Fruit fly (Drosophila melanogaster) whole organism, wandering third instar larva: ENCODE results near the gene CG42780.

Experiments used
- Abd-B ChIP-seq: fragments of >200 bp; optimal IDR thresholded peaks from 2 replicates; lab custom pipeline; 2017; ENCODE audit warnings: missing biosample characterization, missing genetic modification characterization
- CG32264 ChIP-seq: fragments of 200-800 bp; sonication (Bioruptor generic); optimal IDR thresholded peaks from 2 replicates; lab custom pipeline; 2016; ENCODE audit warnings: missing biosample characterization, missing genetic modification characterization
- CG9705 ChIP-seq: fragments of 200-800 bp; sonication (Bioruptor generic); optimal IDR thresholded peaks from 2 replicates; lab custom pipeline; 2018; ENCODE audit warnings: missing biosample characterization, mild to moderate bottlenecking, missing genetic modification characterization
- CrebA ChIP-seq: fragments of 200-800 bp; sonication (Bioruptor generic); optimal IDR thresholded peaks from 2 replicates; lab custom pipeline; 2016; ENCODE audit warnings: missing biosample characterization, mild to moderate bottlenecking, missing genetic modification characterization, borderline replicate concordance
- Dfd ChIP-seq: fragments of >200 bp; optimal IDR thresholded peaks from 2 replicates; lab custom pipeline; 2017; ENCODE audit warnings: missing biosample characterization, missing genetic modification characterization
- Dif ChIP-seq: fragments of 200-275, 200-300 bp; sonication (Bioruptor generic); optimal IDR thresholded peaks from 2 replicates; lab custom pipeline; 2018; ENCODE audit warnings: missing biosample characterization, missing genetic modification characterization; ENCODE audit not compliant: partially characterized antibody
- GATAd ChIP-seq: sonication (Bioruptor generic); optimal IDR thresholded peaks from 2 replicates; lab custom pipeline; 2016; ENCODE audit warnings: missing biosample characterization, missing genetic modification characterization
- HLH106 ChIP-seq: fragments of 200-800 bp; optimal IDR thresholded peaks from 3 replicates; lab custom pipeline; 2019; ENCODE audit warnings: missing biosample characterization, mild to moderate bottlenecking, missing genetic modification characterization, moderate library complexity
- Hnf4 ChIP-seq: fragments of 200-800 bp; sonication (Bioruptor generic); optimal IDR thresholded peaks from 2 replicates; lab custom pipeline; 2016; ENCODE audit warnings: missing biosample characterization, mild to moderate bottlenecking, missing genetic modification characterization
- Hr78 ChIP-seq: fragments of >200 bp; optimal IDR thresholded peaks from 2 replicates; lab custom pipeline; 2017; ENCODE audit warnings: missing biosample characterization, missing genetic modification characterization
- Hr83 ChIP-seq: fragments of 200-300 bp; sonication (Bioruptor generic); optimal IDR thresholded peaks from 2 replicates; lab custom pipeline; 2016; ENCODE audit warnings: missing biosample characterization, mild to moderate bottlenecking, missing genetic modification characterization, moderate library complexity; ENCODE audit not compliant: poor library complexity, severe bottlenecking
- Jra ChIP-seq: sonication (Bioruptor generic); optimal IDR thresholded peaks from 2 replicates; lab custom pipeline; 2016; ENCODE audit warnings: missing biosample characterization, missing genetic modification characterization
- Mio ChIP-seq: sonication (Bioruptor generic); optimal IDR thresholded peaks from 2 replicates; lab custom pipeline; 2016; ENCODE audit warnings: missing biosample characterization, missing genetic modification characterization
- Myc ChIP-seq: fragments of >200 bp; optimal IDR thresholded peaks from 2 replicates; lab custom pipeline; 2017
- N ChIP-seq: fragments of >200 bp; optimal IDR thresholded peaks from 2 replicates; lab custom pipeline; 2018; ENCODE audit warnings: missing biosample characterization, missing external identifiers, missing genetic modification characterization
- OdsH ChIP-seq: fragments of 200-800 bp; sonication (Bioruptor generic); optimal IDR thresholded peaks from 2 replicates; lab custom pipeline; 2016; ENCODE audit warnings: missing biosample characterization, mild to moderate bottlenecking, missing genetic modification characterization
- Rel ChIP-seq, 2 experiments: fragments of 200-800 bp; sonication (Bioruptor generic) in 1 of 2; optimal IDR thresholded peaks; 2 replicates in 1 of 2; 3 replicates in 1 of 2; lab custom pipeline; 2016 to 2019; ENCODE audit warnings: mild to moderate bottlenecking in 2 of 2, missing biosample characterization in 2 of 2, missing genetic modification characterization in 2 of 2, moderate library complexity in 1 of 2
- Sp1 ChIP-seq: fragments of 200-800 bp; sonication (Bioruptor generic); optimal IDR thresholded peaks from 3 replicates; lab custom pipeline; 2019; ENCODE audit warnings: missing biosample characterization, mild to moderate bottlenecking, missing genetic modification characterization, moderate library complexity
- Vsx2 ChIP-seq: fragments of 200-300, 225-300 bp; sonication (Bioruptor generic); optimal IDR thresholded peaks from 2 replicates; lab custom pipeline; 2018; ENCODE audit warnings: missing biosample characterization, missing genetic modification characterization; ENCODE audit not compliant: partially characterized antibody
- br ChIP-seq: fragments of 200-800 bp; sonication (Bioruptor generic); optimal IDR thresholded peaks from 2 replicates; lab custom pipeline; 2016; ENCODE audit warnings: missing biosample characterization, missing genetic modification characterization
- brk ChIP-seq: fragments of 200-800 bp; sonication (Bioruptor generic); optimal IDR thresholded peaks from 2 replicates; lab custom pipeline; 2016; ENCODE audit warnings: missing biosample characterization, mild to moderate bottlenecking, missing genetic modification characterization
- dl ChIP-seq, 2 experiments: fragments of 175-275, 200-275 bp in 1 of 2; fragments of 200-275 bp in 1 of 2; sonication (Bioruptor generic); optimal IDR thresholded peaks; lab custom pipeline; 2018; ENCODE audit warnings: mild to moderate bottlenecking in 2 of 2, missing biosample characterization in 2 of 2, missing genetic modification characterization in 2 of 2, moderate library complexity in 2 of 2; ENCODE audit not compliant: partially characterized antibody in 2 of 2, insufficient read depth in 1 of 2
- dmrt93B ChIP-seq: fragments of 200-800 bp; sonication (Bioruptor generic); optimal IDR thresholded peaks from 2 replicates; lab custom pipeline; 2018; ENCODE audit warnings: missing biosample characterization, mild to moderate bottlenecking, missing genetic modification characterization
- dsf ChIP-seq: sonication (Bioruptor generic); optimal IDR thresholded peaks from 2 replicates; lab custom pipeline; 2016; ENCODE audit warnings: missing biosample characterization, missing genetic modification characterization, borderline replicate concordance
- ey ChIP-seq: fragments of 200-800 bp; sonication (Bioruptor generic); optimal IDR thresholded peaks from 2 replicates; lab custom pipeline; 2016; ENCODE audit warnings: missing biosample characterization, missing genetic modification characterization
- foxo ChIP-seq, 2 experiments: fragments of 200-800 bp; sonication (Bioruptor generic); optimal IDR thresholded peaks; 2 replicates in 1 of 2; 3 replicates in 1 of 2; lab custom pipeline; 2016 to 2017; ENCODE audit warnings: missing biosample characterization in 2 of 2, missing genetic modification characterization in 2 of 2
- fru ChIP-seq: fragments of 200-800 bp; sonication (Bioruptor generic); optimal IDR thresholded peaks from 3 replicates; lab custom pipeline; 2016; ENCODE audit warnings: missing biosample characterization, mild to moderate bottlenecking, missing genetic modification characterization
- h ChIP-seq: fragments of 200-800 bp; sonication (Bioruptor generic); optimal IDR thresholded peaks from 3 replicates; lab custom pipeline; 2016; ENCODE audit warnings: missing biosample characterization, mild to moderate bottlenecking, missing genetic modification characterization
- jim ChIP-seq: fragments of 175-275, 200-325 bp; sonication (Bioruptor generic); optimal IDR thresholded peaks from 2 replicates; lab custom pipeline; 2016; ENCODE audit warnings: missing biosample characterization, mild to moderate bottlenecking, missing genetic modification characterization
- lola ChIP-seq: fragments of >200 bp; optimal IDR thresholded peaks from 2 replicates; lab custom pipeline; 2017; ENCODE audit warnings: missing biosample characterization, missing genetic modification characterization
- pan ChIP-seq: fragments of >200 bp; optimal IDR thresholded peaks from 2 replicates; lab custom pipeline; 2017
- psq ChIP-seq: fragments of 200-800 bp; sonication (Bioruptor generic); optimal IDR thresholded peaks from 3 replicates; lab custom pipeline; 2017; ENCODE audit warnings: missing biosample characterization, mild to moderate bottlenecking, missing genetic modification characterization, moderate library complexity
- rgr ChIP-seq: fragments of 200-800 bp; sonication (Bioruptor generic); optimal IDR thresholded peaks from 3 replicates; lab custom pipeline; 2016; ENCODE audit warnings: missing biosample characterization, mild to moderate bottlenecking, missing genetic modification characterization
- sage ChIP-seq: fragments of 200-800 bp; sonication (Bioruptor generic); optimal IDR thresholded peaks from 2 replicates; lab custom pipeline; 2016; ENCODE audit warnings: missing biosample characterization, mild to moderate bottlenecking, missing genetic modification characterization
- sv ChIP-seq: fragments of 200-800 bp; sonication (Bioruptor generic); optimal IDR thresholded peaks from 3 replicates; lab custom pipeline; 2016; ENCODE audit warnings: missing biosample characterization, missing genetic modification characterization
- tai ChIP-seq: sonication (Bioruptor generic); optimal IDR thresholded peaks from 2 replicates; lab custom pipeline; 2016; ENCODE audit warnings: missing biosample characterization, missing genetic modification characterization
- usp ChIP-seq: fragments of >200 bp; optimal IDR thresholded peaks from 2 replicates; lab custom pipeline; 2017; ENCODE audit warnings: missing biosample characterization, missing genetic modification characterization
- woc ChIP-seq: sonication (Bioruptor generic); optimal IDR thresholded peaks from 2 replicates; lab custom pipeline; 2016; ENCODE audit warnings: missing biosample characterization, mild to moderate bottlenecking, missing genetic modification characterization

The CG42780 gene

dm6 chrX:7333858-7334800 lies 2.1 kb upstream of the CG42780 start:
- TF ChIP-seq CG9705 (no peak), Rel (GFP tag; optimal IDR thresholded peaks at IDR 0.05; lab: Kevin White, UChicago) (no peak), Rel (tag; optimal IDR thresholded peaks at IDR 0.05; lab: Kevin White, UChicago) (no peak), CrebA (GFP tag; lab: Kevin White, UChicago) (no peak), Dif (GFP tag; lab: Kevin White, UChicago) (no peak), Hr83 (GFP tag; lab: Kevin White, UChicago) (no peak), Sp1 (peak; percentile 38), Vsx2 (no peak), sage (GFP tag; lab: Kevin White, UChicago) (no peak), Abd-B (GFP tag; lab: Kevin White, UChicago) (no peak), dl (GFP tag; optimal IDR thresholded peaks at IDR 0.05; lab: Kevin White, UChicago; ENCODE audit: insufficient read depth in 1 of 2, partially characterized antibody in 2 of 2) (no peak), jim (GFP tag; lab: Kevin White, UChicago) (no peak), tai (GFP tag; lab: Kevin White, UChicago) (no peak), Jra (GFP tag; lab: Kevin White, UChicago) (no peak), N (no peak), Hnf4 (GFP tag; lab: Kevin White, UChicago) (peak; percentile 12), HLH106 (tag; lab: Kevin White, UChicago) (no peak), Hr78 (GFP tag; lab: Kevin White, UChicago) (no peak), OdsH (GFP tag; lab: Kevin White, UChicago) (peak; percentile 21), rgr (peak; percentile 46), woc (GFP tag; lab: Kevin White, UChicago) (peak; percentile 29), br (GFP tag; lab: Kevin White, UChicago) (peak; percentile 54), fru (GFP tag; lab: Kevin White, UChicago) (peak; percentile 48), psq (GFP tag; lab: Kevin White, UChicago) (peak; percentile 16), dsf (GFP tag; lab: Kevin White, UChicago) (no peak), sv (GFP tag; lab: Kevin White, UChicago) (no peak), pan (lab: Kevin White, UChicago) (no peak), CG32264 (no peak), usp (GFP tag; lab: Kevin White, UChicago) (no peak), ey (GFP tag; lab: Kevin White, UChicago) (peak; percentile 19), Myc (lab: Kevin White, UChicago) (no peak), brk (peak; percentile 50), dmrt93B (GFP tag; lab: Kevin White, UChicago) (peak; percentile 2), Mio (no peak), Dfd (GFP tag; lab: Kevin White, UChicago) (no peak), foxo (GFP tag; optimal IDR thresholded peaks at IDR 0.05; lab: Kevin White, UChicago) (peak in 1 of 2 experiments; percentile 56), GATAd (GFP tag; lab: Kevin White, UChicago) (no peak), h (GFP tag; lab: Kevin White, UChicago) (peak; percentile 59), lola (GFP tag; lab: Kevin White, UChicago) (no peak)

dm6 chrX:7333298-7333743 lies 1.3 kb upstream of the CG42780 start:
- TF ChIP-seq GATAd (GFP tag; lab: Kevin White, UChicago) (no peak), psq (GFP tag; lab: Kevin White, UChicago) (no peak), usp (GFP tag; lab: Kevin White, UChicago) (no peak), Hr78 (GFP tag; lab: Kevin White, UChicago) (no peak), Mio (no peak), Abd-B (GFP tag; lab: Kevin White, UChicago) (no peak), Jra (GFP tag; lab: Kevin White, UChicago) (no peak), woc (GFP tag; lab: Kevin White, UChicago) (no peak), fru (GFP tag; lab: Kevin White, UChicago) (no peak), lola (GFP tag; lab: Kevin White, UChicago) (no peak), Hnf4 (GFP tag; lab: Kevin White, UChicago) (no peak), N (no peak), CG32264 (no peak), Hr83 (GFP tag; lab: Kevin White, UChicago) (no peak), sage (GFP tag; lab: Kevin White, UChicago) (no peak), jim (GFP tag; lab: Kevin White, UChicago) (no peak)
